Fruit fly (Drosophila melanogaster) whole organism, embryonic: Measurements from ENCODE around the gene Dh31.
A peak's percentile ranks its signal among the peaks of the same experiment; 100 is the strongest.

ENCODE experiments used
- Bdp1 ChIP-seq: fragments of 200-800 bp; sonication (Bioruptor generic); optimal IDR thresholded peaks from 3 replicates; lab custom pipeline; 2016; ENCODE audit warnings: missing biosample characterization, missing genetic modification characterization
- Oli ChIP-seq: fragments of 200-800 bp; sonication (Bioruptor generic); optimal IDR thresholded peaks from 2 replicates; lab custom pipeline; 2018; ENCODE audit warnings: missing biosample characterization, mild to moderate bottlenecking, missing genetic modification characterization, moderate library complexity

DNA sequence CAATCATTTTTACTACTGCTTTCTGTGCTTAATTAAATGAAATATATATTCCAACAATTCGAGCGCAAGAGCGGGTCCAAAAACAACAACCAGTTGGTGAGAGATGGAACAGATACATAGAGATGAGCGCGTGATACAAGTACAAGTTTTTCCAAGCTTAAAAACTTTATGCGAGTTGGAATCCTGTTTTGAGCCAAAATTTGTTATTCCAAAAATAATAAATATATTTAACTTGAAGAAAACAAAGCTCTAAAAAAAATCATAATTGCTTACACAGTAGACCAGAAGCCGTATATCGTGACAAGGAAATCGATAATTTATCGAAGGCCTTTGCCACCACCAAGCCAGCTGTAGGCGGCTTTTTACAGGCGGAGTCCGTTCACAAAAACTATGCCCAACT lies 8.1 kb upstream of the Dh31 start, which contains the start of the genes CG13097 and PIG-U:
- TF ChIP-seq Bdp1 = peak; percentile 69
- peak; percentile 57 for TF ChIP-seq Oli (tag; lab: Kevin White, UChicago)
